Worm (Caenorhabditis elegans) whole organism, young adult: Measurements from ENCODE around the gene txt-13.

ENCODE experiments used
- B0019.2 ChIP-seq: fragments of 200-800 bp; sonication (Bioruptor generic); conservative IDR thresholded peaks from 2 replicates; pipeline ENCODE4 v1.3.6; 2022; ENCODE audit warnings: missing genetic modification reagents, missing genetic modification characterization, missing compliant biosample characterization
- B0035.1 ChIP-seq: sonication (generic microtip); optimal IDR thresholded peaks from 2 replicates; lab custom pipeline; 2016; ENCODE audit warnings: missing genetic modification characterization, mild to moderate bottlenecking, missing compliant biosample characterization, missing genotype, missing genetic modification reagents
- B0261.1 ChIP-seq: sonication (generic microtip); optimal IDR thresholded peaks from 2 replicates; lab custom pipeline; 2016; ENCODE audit warnings: mild to moderate bottlenecking, missing genetic modification characterization, moderate library complexity, missing compliant biosample characterization
- F23B12.7 ChIP-seq: sonication (generic microtip); optimal IDR thresholded peaks from 2 replicates; lab custom pipeline; 2017; ENCODE audit warnings: missing genetic modification characterization, mild to moderate bottlenecking, missing compliant biosample characterization, antibody characterized with exemption, moderate library complexity; ENCODE audit not compliant: insufficient read depth
- F37B4.10 ChIP-seq: fragments of 200-800 bp; sonication (Bioruptor generic); IDR thresholded peaks from 2 replicates; pipeline ENCODE4 v1.3.6; 2022; ENCODE audit warnings: missing genetic modification characterization, missing compliant biosample characterization
- F39B2.1 ChIP-seq: fragments of 200-800 bp; sonication (Bioruptor generic); IDR thresholded peaks from 2 replicates; pipeline ENCODE4 v1.3.6; 2022; ENCODE audit warnings: missing genetic modification reagents, missing genetic modification characterization, missing compliant biosample characterization
- F52B5.7 ChIP-seq: sonication (generic microtip); optimal IDR thresholded peaks from 2 replicates; lab custom pipeline; 2016; ENCODE audit warnings: mild to moderate bottlenecking, missing genetic modification characterization, missing compliant biosample characterization
- F57A8.1 ChIP-seq: fragments of 200-800 bp; sonication (Bioruptor generic); optimal IDR thresholded peaks from 2 replicates; lab custom pipeline; 2018; ENCODE audit warnings: mild to moderate bottlenecking, missing genetic modification characterization, moderate library complexity, missing compliant biosample characterization
- K12H6.12 ChIP-seq: fragments of 200-800 bp; sonication (Bioruptor generic); optimal IDR thresholded peaks from 2 replicates; lab custom pipeline; 2018; ENCODE audit warnings: mild to moderate bottlenecking, missing genetic modification characterization, missing compliant biosample characterization
- T07F8.4 ChIP-seq: sonication (generic microtip); optimal IDR thresholded peaks from 2 replicates; lab custom pipeline; 2016; ENCODE audit warnings: mild to moderate bottlenecking, missing genetic modification characterization, moderate library complexity, missing compliant biosample characterization
- T26A5.8 ChIP-seq: sonication (generic microtip); optimal IDR thresholded peaks from 2 replicates; lab custom pipeline; 2016; ENCODE audit warnings: missing genetic modification characterization, missing compliant biosample characterization
- ZK185.1 ChIP-seq: sonication (generic microtip); optimal IDR thresholded peaks from 2 replicates; lab custom pipeline; 2016; ENCODE audit warnings: mild to moderate bottlenecking, missing genetic modification characterization, missing compliant biosample characterization; ENCODE audit not compliant: poor library complexity, severe bottlenecking
- athp-1 ChIP-seq: sonication (generic microtip); optimal IDR thresholded peaks from 2 replicates; lab custom pipeline; 2017; ENCODE audit warnings: mild to moderate bottlenecking, missing genetic modification characterization, missing compliant biosample characterization
- attf-3 ChIP-seq: fragments of 200-800 bp; sonication (Bioruptor generic); conservative IDR thresholded peaks from 2 replicates; pipeline ENCODE4 v1.3.6; 2022; ENCODE audit warnings: missing genetic modification reagents, missing genetic modification characterization, missing compliant biosample characterization
- attf-5 ChIP-seq: fragments of 200-800 bp; sonication (Bioruptor generic); optimal IDR thresholded peaks from 2 replicates; lab custom pipeline; 2018; ENCODE audit warnings: mild to moderate bottlenecking, missing genetic modification characterization, missing compliant biosample characterization
- ccch-3 ChIP-seq: fragments of 200-800 bp; sonication (Bioruptor generic); optimal IDR thresholded peaks from 2 replicates; lab custom pipeline; 2018; ENCODE audit warnings: mild to moderate bottlenecking, missing genetic modification characterization, missing compliant biosample characterization
- cebp-1 ChIP-seq, 2 experiments: fragments of 200-800 bp in 1 of 2; sonication (Bioruptor generic) in 1 of 2; sonication (generic microtip) in 1 of 2; IDR thresholded peaks in 1 of 2; optimal IDR thresholded peaks in 1 of 2; 2 replicates each; pipeline versions ENCODE4 v1.3.6 to Lab custom; 2017 to 2022; ENCODE audit warnings: missing compliant biosample characterization in 2 of 2, missing genetic modification characterization in 2 of 2, mild to moderate bottlenecking in 1 of 2, missing genetic modification reagents in 1 of 2, moderate library complexity in 1 of 2
- ceh-79 ChIP-seq: sonication (generic microtip); optimal IDR thresholded peaks from 2 replicates; lab custom pipeline; 2017; ENCODE audit warnings: mild to moderate bottlenecking, missing genetic modification characterization, missing compliant biosample characterization
- die-1 ChIP-seq: sonication (generic microtip); optimal IDR thresholded peaks from 2 replicates; lab custom pipeline; 2016; ENCODE audit warnings: missing genotype, mild to moderate bottlenecking, missing genetic modification characterization, missing compliant biosample characterization
- dpff-1 ChIP-seq: sonication (generic microtip); optimal IDR thresholded peaks from 2 replicates; lab custom pipeline; 2017; ENCODE audit warnings: mild to moderate bottlenecking, missing genetic modification characterization, missing compliant biosample characterization
- efl-1 ChIP-seq: fragments of 150-350 bp; optimal IDR thresholded peaks from 2 replicates; lab custom pipeline; 2014; ENCODE audit warnings: missing biosample characterization, missing genetic modification reagents, missing genetic modification characterization
- fkh-3 ChIP-seq: sonication (generic microtip); optimal IDR thresholded peaks from 2 replicates; lab custom pipeline; 2016; ENCODE audit warnings: mild to moderate bottlenecking, missing genetic modification characterization, missing compliant biosample characterization
- gei-17 ChIP-seq: fragments of 200-800 bp; sonication (Bioruptor generic); optimal IDR thresholded peaks from 2 replicates; lab custom pipeline; 2018; ENCODE audit warnings: mild to moderate bottlenecking, missing genetic modification characterization, missing compliant biosample characterization
- hlh-12 ChIP-seq: sonication (generic microtip); optimal IDR thresholded peaks from 2 replicates; lab custom pipeline; 2016; ENCODE audit warnings: missing genetic modification characterization, missing compliant biosample characterization
- hmg-20 ChIP-seq: fragments of 200-800 bp; sonication (Bioruptor generic); IDR thresholded peaks from 2 replicates; pipeline ENCODE4 v1.3.6; 2022; ENCODE audit warnings: missing genetic modification reagents, missing genetic modification characterization, missing compliant biosample characterization
- hsf-1 ChIP-seq: fragments of 200-800 bp; sonication (Bioruptor generic); IDR thresholded peaks from 2 replicates; pipeline ENCODE4 v1.3.6; 2022; ENCODE audit warnings: missing genetic modification reagents, missing genetic modification characterization, missing compliant biosample characterization
- let-607 ChIP-seq, 2 experiments: fragments of 200-800 bp in 1 of 2; sonication (Bioruptor generic) in 1 of 2; sonication (generic microtip) in 1 of 2; optimal IDR thresholded peaks; 2 replicates each; lab custom pipeline; 2016 to 2018; ENCODE audit warnings: mild to moderate bottlenecking in 2 of 2, missing compliant biosample characterization in 2 of 2, missing genetic modification characterization in 2 of 2, moderate library complexity in 2 of 2, missing genotype in 1 of 2
- lir-1 ChIP-seq: fragments of 200-800 bp; sonication (Bioruptor generic); conservative IDR thresholded peaks from 2 replicates; pipeline ENCODE4 v1.3.6; 2022; ENCODE audit warnings: missing genetic modification reagents, missing genetic modification characterization, missing compliant biosample characterization
- madf-8 ChIP-seq: fragments of 200-800 bp; sonication (Bioruptor generic); conservative IDR thresholded peaks from 2 replicates; pipeline ENCODE4 v1.3.6; 2022; ENCODE audit warnings: missing genetic modification reagents, missing genetic modification characterization, missing compliant biosample characterization
- mel-28 ChIP-seq: sonication (generic microtip); optimal IDR thresholded peaks from 2 replicates; lab custom pipeline; 2016; ENCODE audit warnings: borderline replicate concordance, mild to moderate bottlenecking, missing genetic modification characterization, missing compliant biosample characterization
- nfya-2 ChIP-seq: fragments of 200-800 bp; sonication (Bioruptor generic); IDR thresholded peaks from 2 replicates; pipeline ENCODE4 v1.3.6; 2022; ENCODE audit warnings: missing genetic modification reagents, missing genetic modification characterization, missing compliant biosample characterization
- nhr-120 ChIP-seq: fragments of 200-800 bp; sonication (Bioruptor generic); IDR thresholded peaks from 2 replicates; pipeline ENCODE4 v1.3.6; 2022; ENCODE audit warnings: missing genetic modification characterization, missing compliant biosample characterization
- nhr-179 ChIP-seq: sonication (generic microtip); optimal IDR thresholded peaks from 2 replicates; lab custom pipeline; 2016; ENCODE audit warnings: mild to moderate bottlenecking, missing genetic modification characterization, missing compliant biosample characterization
- nhr-80 ChIP-seq: sonication (generic microtip); optimal IDR thresholded peaks from 2 replicates; lab custom pipeline; 2016; ENCODE audit warnings: missing genetic modification characterization, missing compliant biosample characterization
- nhr-90 ChIP-seq: sonication (generic microtip); optimal IDR thresholded peaks from 2 replicates; lab custom pipeline; 2016; ENCODE audit warnings: missing genotype, mild to moderate bottlenecking, missing genetic modification characterization, missing compliant biosample characterization
- pbrm-1 ChIP-seq: fragments of 200-800 bp; sonication (Bioruptor generic); IDR thresholded peaks from 2 replicates; pipeline ENCODE4 v1.3.6; 2022; ENCODE audit warnings: missing genetic modification reagents, missing genetic modification characterization, missing compliant biosample characterization
- rcor-1 ChIP-seq: fragments of 200-800 bp; sonication (Bioruptor generic); IDR thresholded peaks from 2 replicates; pipeline ENCODE4 v1.3.6; 2022; ENCODE audit warnings: missing genetic modification reagents, missing genetic modification characterization, missing compliant biosample characterization
- sea-2 ChIP-seq: fragments of 200-800 bp; sonication (Bioruptor generic); IDR thresholded peaks from 2 replicates; pipeline ENCODE4 v1.3.6; 2022; ENCODE audit warnings: missing genetic modification characterization, missing compliant biosample characterization
- snpc-1.1 ChIP-seq: sonication (generic microtip); optimal IDR thresholded peaks from 2 replicates; lab custom pipeline; 2017; ENCODE audit warnings: missing genetic modification characterization, mild to moderate bottlenecking, missing compliant biosample characterization, antibody characterized with exemption, moderate library complexity, missing genotype, missing genetic modification reagents; ENCODE audit not compliant: insufficient read depth
- snpc-4 ChIP-seq, 5 experiments: fragments of 150-350 bp in 1 of 5; sonication (generic microtip) in 4 of 5; optimal IDR thresholded peaks; 2 replicates each; lab custom pipeline; 2014 to 2018; ENCODE audit warnings: missing genetic modification characterization in 5 of 5, missing biosample characterization in 3 of 5, antibody characterized with exemption in 2 of 5, mild to moderate bottlenecking in 2 of 5, missing compliant biosample characterization in 2 of 5, missing genotype in 2 of 5, moderate library complexity in 2 of 5, missing genetic modification reagents in 1 of 5
- tlf-1 ChIP-seq: fragments of 200-800 bp; sonication (Bioruptor generic); optimal IDR thresholded peaks from 2 replicates; lab custom pipeline; 2018; ENCODE audit warnings: mild to moderate bottlenecking, missing genetic modification characterization, missing compliant biosample characterization
- unc-130 ChIP-seq: sonication (generic microtip); optimal IDR thresholded peaks from 2 replicates; lab custom pipeline; 2016; ENCODE audit warnings: missing genetic modification reagents, missing genetic modification characterization, missing compliant biosample characterization
- unc-62 ChIP-seq: fragments of 150-350 bp; optimal IDR thresholded peaks from 2 replicates; lab custom pipeline; 2014; ENCODE audit warnings: missing biosample characterization, missing genetic modification reagents, missing genetic modification characterization
- xnd-1 ChIP-seq: sonication (generic microtip); optimal IDR thresholded peaks from 2 replicates; lab custom pipeline; 2016; ENCODE audit warnings: missing genotype, missing genetic modification reagents, missing genetic modification characterization, missing compliant biosample characterization
- zim-3 ChIP-seq: sonication (generic microtip); optimal IDR thresholded peaks from 2 replicates; lab custom pipeline; 2017; ENCODE audit warnings: mild to moderate bottlenecking, missing genetic modification characterization, moderate library complexity, missing compliant biosample characterization
- ztf-18 ChIP-seq: sonication (generic microtip); optimal IDR thresholded peaks from 2 replicates; lab custom pipeline; 2016; ENCODE audit warnings: missing genotype, mild to moderate bottlenecking, missing genetic modification characterization, missing compliant biosample characterization
- ztf-28 ChIP-seq: fragments of 200-800 bp; sonication (Bioruptor generic); IDR thresholded peaks from 2 replicates; pipeline ENCODE4 v1.3.6; 2022; ENCODE audit warnings: missing genetic modification reagents, missing genetic modification characterization, missing compliant biosample characterization
- ztf-6 ChIP-seq: fragments of 200-800 bp; sonication (Bioruptor generic); IDR thresholded peaks from 2 replicates; pipeline ENCODE4 v1.3.6; 2022; ENCODE audit warnings: missing genetic modification reagents, missing genetic modification characterization, missing compliant biosample characterization

The txt-13 gene

ce11 chrII:10547311-10547710, 23.1 kb upstream of the txt-13 start (continued):
- TF ChIP-seq ccch-3 (no peak), nhr-179 (tag; lab: Kevin White, UChicago) (no peak), xnd-1 (tag; lab: Kevin White, UChicago) (no peak), cebp-1 (GFP tag; IDR thresholded peaks at IDR 0.05; lab: Robert Waterston, UW) (no peak), cebp-1 (tag; optimal IDR thresholded peaks at IDR 0.05; lab: Kevin White, UChicago) (peak; percentile 41), gei-17 (GFP tag; lab: Kevin White, UChicago) (no peak), T26A5.8 (tag; lab: Kevin White, UChicago) (no peak), F39B2.1 (GFP tag; lab: Robert Waterston, UW) (peak; percentile 6; the same call in 1 of the 2 replicates), nhr-90 (no peak), T07F8.4 (tag; lab: Kevin White, UChicago) (peak; percentile 6), efl-1 (no peak), dpff-1 (tag; lab: Kevin White, UChicago) (peak; percentile 59), snpc-1.1 (no peak), lir-1 (GFP tag; lab: Robert Waterston, UW) (no peak; the same call in 1 of the 2 replicates), let-607 (tag; optimal IDR thresholded peaks at IDR 0.05; lab: Kevin White, UChicago) (peak in 1 of 2 experiments; percentile 0), hmg-20 (GFP tag; lab: Robert Waterston, UW) (no peak), zim-3 (tag; lab: Kevin White, UChicago) (peak; percentile 40), nhr-80 (tag; lab: Kevin White, UChicago) (no peak), mel-28 (tag; lab: Kevin White, UChicago) (no peak), ztf-18 (tag; lab: Kevin White, UChicago) (no peak), sea-2 (GFP tag; lab: Robert Waterston, UW) (no peak), B0261.1 (tag; lab: Kevin White, UChicago) (no peak), athp-1 (peak; percentile 17), F57A8.1 (GFP tag; lab: Kevin White, UChicago) (no peak), ZK185.1 (tag; lab: Kevin White, UChicago) (no peak), rcor-1 (no peak), F23B12.7 (tag; lab: Kevin White, UChicago) (no peak), nhr-120 (GFP tag; lab: Robert Waterston, UW) (0 out of 2 replicates have a peak, but pooled peaks have one; percentile 23), K12H6.12 (no peak), attf-3 (no peak), pbrm-1 (GFP tag; lab: Robert Waterston, UW) (peak; percentile 42; the same call in 1 of the 2 replicates), ztf-6 (GFP tag; lab: Robert Waterston, UW) (no peak), ztf-28 (GFP tag; lab: Robert Waterston, UW) (peak; percentile 66; the same call in 1 of the 2 replicates), F37B4.10 (GFP tag; lab: Robert Waterston, UW) (no peak), unc-62 (GFP tag; lab: Kevin White, UChicago) (no peak), snpc-4 (GFP tag; optimal IDR thresholded peaks at IDR 0.05; lab: Kevin White, UChicago) (no peak), snpc-4 (tag; optimal IDR thresholded peaks at IDR 0.05; lab: Kevin White, UChicago) (no peak), B0035.1 (no peak), B0019.2 (GFP tag; lab: Robert Waterston, UW) (no peak), hlh-12 (tag; lab: Kevin White, UChicago) (no peak), unc-130 (no peak), attf-5 (GFP tag; lab: Kevin White, UChicago) (peak; percentile 30), nfya-2 (GFP tag; lab: Robert Waterston, UW) (no peak), fkh-3 (tag; lab: Kevin White, UChicago) (peak; percentile 62), die-1 (no peak), ceh-79 (tag; lab: Kevin White, UChicago) (no peak), madf-8 (no peak), tlf-1 (GFP tag; lab: Kevin White, UChicago) (no peak), hsf-1 (no peak), F52B5.7 (peak; percentile 85)
